Worm (Caenorhabditis elegans) whole organism, late embryonic: ENCODE data around the gene F18A12.7.

Experiments
- T23F11.4 ChIP-seq: fragments of 200-800 bp; sonication (Bioruptor generic); optimal IDR thresholded peaks from 2 replicates; lab custom pipeline; 2018; ENCODE audit warnings: mild to moderate bottlenecking, missing genetic modification characterization, missing compliant biosample characterization
- ahr-1 ChIP-seq: sonication (generic microtip); optimal IDR thresholded peaks from 2 replicates; lab custom pipeline; 2016; ENCODE audit warnings: missing genetic modification characterization, missing compliant biosample characterization
- ceh-34 ChIP-seq: sonication (generic microtip); optimal IDR thresholded peaks from 2 replicates; lab custom pipeline; 2016; ENCODE audit warnings: mild to moderate bottlenecking, missing genetic modification characterization, missing compliant biosample characterization
- ceh-48 ChIP-seq: sonication (generic microtip); optimal IDR thresholded peaks from 2 replicates; lab custom pipeline; 2016; ENCODE audit warnings: missing genetic modification characterization, inconsistent platforms, missing compliant biosample characterization
- elt-2 ChIP-seq: sonication (generic microtip); optimal IDR thresholded peaks from 2 replicates; lab custom pipeline; 2016; ENCODE audit warnings: missing genetic modification reagents, missing genetic modification characterization, missing compliant biosample characterization
- eyg-1 ChIP-seq: sonication (generic microtip); optimal IDR thresholded peaks from 2 replicates; lab custom pipeline; 2016; ENCODE audit warnings: missing genotype, missing genetic modification characterization, missing compliant biosample characterization
- fax-1 ChIP-seq: sonication (generic microtip); optimal IDR thresholded peaks from 2 replicates; lab custom pipeline; 2016; ENCODE audit warnings: missing genotype, missing genetic modification characterization, missing compliant biosample characterization
- lim-6 ChIP-seq: sonication (generic microtip); optimal IDR thresholded peaks from 2 replicates; lab custom pipeline; 2016; ENCODE audit warnings: missing genetic modification characterization, missing compliant biosample characterization
- nfya-1 ChIP-seq: sonication (generic microtip); optimal IDR thresholded peaks from 2 replicates; lab custom pipeline; 2017; ENCODE audit warnings: missing genetic modification characterization, mild to moderate bottlenecking, missing compliant biosample characterization, antibody characterized with exemption, moderate library complexity
- nhr-11 ChIP-seq: fragments of 150-350 bp; optimal IDR thresholded peaks from 2 replicates; lab custom pipeline; 2014; ENCODE audit warnings: missing biosample characterization, missing genetic modification characterization
- pat-9 ChIP-seq: fragments of 200-800 bp; sonication (Bioruptor generic); optimal IDR thresholded peaks from 2 replicates; lab custom pipeline; 2018; ENCODE audit warnings: mild to moderate bottlenecking, missing genetic modification characterization, moderate library complexity, missing compliant biosample characterization
- pha-2 ChIP-seq: sonication (generic microtip); optimal IDR thresholded peaks from 2 replicates; lab custom pipeline; 2017; ENCODE audit warnings: mild to moderate bottlenecking, missing genetic modification characterization, missing compliant biosample characterization
- unc-55 ChIP-seq: sonication (generic microtip); optimal IDR thresholded peaks from 2 replicates; lab custom pipeline; 2017; ENCODE audit warnings: missing biosample characterization, missing genetic modification reagents, missing genetic modification characterization

- TF ChIP-seq pat-9 (tag; lab: Kevin White, UChicago), result no peak
- TF ChIP-seq nhr-11 (tag; lab: Kevin White, UChicago), result no peak
- TF ChIP-seq fax-1 (tag; lab: Kevin White, UChicago), result no peak
- no peak for TF ChIP-seq unc-55 (GFP tag; lab: Kevin White, UChicago)
- no peak for TF ChIP-seq lim-6 (tag; lab: Kevin White, UChicago)
- no peak for TF ChIP-seq eyg-1 (tag; lab: Kevin White, UChicago)
- TF ChIP-seq pha-2, result no peak
- TF ChIP-seq T23F11.4 (GFP tag; lab: Kevin White, UChicago), result no peak
- TF ChIP-seq elt-2 (tag; lab: Kevin White, UChicago), result no peak
- no peak for TF ChIP-seq ahr-1 (tag; lab: Kevin White, UChicago)
- TF ChIP-seq ceh-34 (tag; lab: Kevin White, UChicago), result no peak
- TF ChIP-seq nfya-1 (tag; lab: Kevin White, UChicago), result no peak
- TF ChIP-seq ceh-48 (tag; lab: Kevin White, UChicago), result no peak
Observed at ce11 chrII:3453521-3453920, 39.2 kb upstream of the F18A12.7 start, which contains the start of gene C16C8.11.
